Worm (Caenorhabditis elegans) whole organism, young adult: Measurements from ENCODE around the gene sup-9.

ENCODE experiments used
- B0019.2 ChIP-seq: fragments of 200-800 bp; sonication (Bioruptor generic); conservative IDR thresholded peaks from 2 replicates; pipeline ENCODE4 v1.3.6; 2022; ENCODE audit warnings: missing genetic modification reagents, missing genetic modification characterization, missing compliant biosample characterization
- B0261.1 ChIP-seq: sonication (generic microtip); optimal IDR thresholded peaks from 2 replicates; lab custom pipeline; 2016; ENCODE audit warnings: mild to moderate bottlenecking, missing genetic modification characterization, moderate library complexity, missing compliant biosample characterization
- B0336.3 ChIP-seq: fragments of 200-800 bp; sonication (Bioruptor generic); IDR thresholded peaks from 2 replicates; pipeline ENCODE4 v1.3.6; 2022; ENCODE audit warnings: missing genetic modification characterization, missing compliant biosample characterization
- C06A6.2 ChIP-seq: fragments of 200-800 bp; sonication (Bioruptor generic); conservative IDR thresholded peaks from 2 replicates; pipeline ENCODE4 v1.3.6; 2022; ENCODE audit warnings: missing genetic modification characterization, missing compliant biosample characterization
- F22D6.2 ChIP-seq: sonication (generic microtip); optimal IDR thresholded peaks from 2 replicates; lab custom pipeline; 2016; ENCODE audit warnings: mild to moderate bottlenecking, missing genetic modification characterization, missing compliant biosample characterization
- F23B12.7 ChIP-seq: sonication (generic microtip); optimal IDR thresholded peaks from 2 replicates; lab custom pipeline; 2017; ENCODE audit warnings: missing genetic modification characterization, mild to moderate bottlenecking, missing compliant biosample characterization, antibody characterized with exemption, moderate library complexity; ENCODE audit not compliant: insufficient read depth
- F52B5.7 ChIP-seq: sonication (generic microtip); optimal IDR thresholded peaks from 2 replicates; lab custom pipeline; 2016; ENCODE audit warnings: mild to moderate bottlenecking, missing genetic modification characterization, missing compliant biosample characterization
- F55B11.4 ChIP-seq: sonication (generic microtip); optimal IDR thresholded peaks from 2 replicates; lab custom pipeline; 2016; ENCODE audit warnings: missing compliant biosample characterization, missing genetic modification characterization, borderline replicate concordance; ENCODE audit not compliant: insufficient read depth
- Y53G8AR.9 ChIP-seq: fragments of 200-800 bp; sonication (Bioruptor generic); conservative IDR thresholded peaks from 2 replicates; pipeline ENCODE4 v1.3.6; 2022; ENCODE audit warnings: missing genetic modification reagents, missing genetic modification characterization, missing compliant biosample characterization
- akir-1 ChIP-seq: fragments of 200-800 bp; sonication (Bioruptor generic); optimal IDR thresholded peaks from 2 replicates; lab custom pipeline; 2018; ENCODE audit warnings: mild to moderate bottlenecking, missing genetic modification characterization, moderate library complexity, missing compliant biosample characterization
- ama-1 ChIP-seq, 3 experiments: fragments of 150-350 bp in 1 of 3; sonication (generic microtip) in 2 of 3; optimal IDR thresholded peaks; 2 replicates each; lab custom pipeline; 2014 to 2018; ENCODE audit warnings: missing biosample characterization in 2 of 3, missing genetic modification characterization in 2 of 3, missing genetic modification reagents in 2 of 3
- attf-5 ChIP-seq: fragments of 200-800 bp; sonication (Bioruptor generic); optimal IDR thresholded peaks from 2 replicates; lab custom pipeline; 2018; ENCODE audit warnings: mild to moderate bottlenecking, missing genetic modification characterization, missing compliant biosample characterization
- attf-6 ChIP-seq: fragments of 200-800 bp; sonication (Bioruptor generic); IDR thresholded peaks from 2 replicates; pipeline ENCODE4 v1.3.6; 2022; ENCODE audit warnings: missing genetic modification reagents, missing genetic modification characterization, missing compliant biosample characterization
- cebp-1 ChIP-seq, 2 experiments: fragments of 200-800 bp in 1 of 2; sonication (Bioruptor generic) in 1 of 2; sonication (generic microtip) in 1 of 2; IDR thresholded peaks in 1 of 2; optimal IDR thresholded peaks in 1 of 2; 2 replicates each; pipeline versions ENCODE4 v1.3.6 to Lab custom; 2017 to 2022; ENCODE audit warnings: missing compliant biosample characterization in 2 of 2, missing genetic modification characterization in 2 of 2, mild to moderate bottlenecking in 1 of 2, missing genetic modification reagents in 1 of 2, moderate library complexity in 1 of 2
- cebp-2 ChIP-seq: fragments of 200-800 bp; sonication (Bioruptor generic); IDR thresholded peaks from 2 replicates; pipeline ENCODE4 v1.3.6; 2022; ENCODE audit warnings: missing genetic modification characterization, missing compliant biosample characterization
- ceh-27 ChIP-seq: fragments of 200-800 bp; sonication (Bioruptor generic); optimal IDR thresholded peaks from 2 replicates; lab custom pipeline; 2018; ENCODE audit warnings: mild to moderate bottlenecking, missing genetic modification characterization, moderate library complexity, missing compliant biosample characterization
- ceh-58 ChIP-seq: fragments of 200-800 bp; sonication (Bioruptor generic); IDR thresholded peaks from 2 replicates; pipeline ENCODE4 v1.3.6; 2022; ENCODE audit warnings: missing genetic modification characterization, missing compliant biosample characterization
- die-1 ChIP-seq: sonication (generic microtip); optimal IDR thresholded peaks from 2 replicates; lab custom pipeline; 2016; ENCODE audit warnings: missing genotype, mild to moderate bottlenecking, missing genetic modification characterization, missing compliant biosample characterization
- dpff-1 ChIP-seq: sonication (generic microtip); optimal IDR thresholded peaks from 2 replicates; lab custom pipeline; 2017; ENCODE audit warnings: mild to moderate bottlenecking, missing genetic modification characterization, missing compliant biosample characterization
- dpl-1 ChIP-seq: fragments of 150-350 bp; optimal IDR thresholded peaks from 2 replicates; lab custom pipeline; 2014; ENCODE audit warnings: missing biosample characterization, missing genetic modification reagents, missing genetic modification characterization
- efl-1 ChIP-seq: fragments of 150-350 bp; optimal IDR thresholded peaks from 2 replicates; lab custom pipeline; 2014; ENCODE audit warnings: missing biosample characterization, missing genetic modification reagents, missing genetic modification characterization
- egl-18 ChIP-seq: fragments of 200-800 bp; sonication (Bioruptor generic); IDR thresholded peaks from 2 replicates; pipeline ENCODE4 v1.3.6; 2022; ENCODE audit warnings: missing genetic modification reagents, missing genetic modification characterization, missing compliant biosample characterization
- egrh-3 ChIP-seq: fragments of 200-800 bp; sonication (Bioruptor generic); IDR thresholded peaks from 2 replicates; pipeline ENCODE4 v1.3.6; 2022; ENCODE audit warnings: missing genetic modification reagents, missing genetic modification characterization, missing compliant biosample characterization
- ekl-4 ChIP-seq: fragments of 200-800 bp; sonication (Bioruptor generic); IDR thresholded peaks from 2 replicates; pipeline ENCODE4 v1.3.6; 2022; ENCODE audit warnings: missing genetic modification reagents, missing genetic modification characterization, missing compliant biosample characterization
- hmg-1.2 ChIP-seq: fragments of 200-800 bp; sonication (Bioruptor generic); IDR thresholded peaks from 2 replicates; pipeline ENCODE4 v1.3.6; 2022; ENCODE audit warnings: missing genetic modification reagents, missing genetic modification characterization, missing compliant biosample characterization
- lin-35 ChIP-seq, 3 experiments: fragments of 150-350 bp in 2 of 3; sonication (generic microtip) in 1 of 3; optimal IDR thresholded peaks; 2 replicates each; lab custom pipeline; 2014 to 2018; ENCODE audit warnings: missing biosample characterization in 3 of 3, missing genetic modification characterization in 3 of 3, missing genetic modification reagents in 3 of 3
- madf-10 ChIP-seq: sonication (generic microtip); optimal IDR thresholded peaks from 2 replicates; lab custom pipeline; 2016; ENCODE audit warnings: mild to moderate bottlenecking, missing genetic modification characterization, missing compliant biosample characterization
- madf-8 ChIP-seq: fragments of 200-800 bp; sonication (Bioruptor generic); conservative IDR thresholded peaks from 2 replicates; pipeline ENCODE4 v1.3.6; 2022; ENCODE audit warnings: missing genetic modification reagents, missing genetic modification characterization, missing compliant biosample characterization
- mes-4 ChIP-seq: sonication (generic microtip); optimal IDR thresholded peaks from 2 replicates; lab custom pipeline; 2016; ENCODE audit warnings: missing genotype, missing genetic modification characterization, missing compliant biosample characterization
- nfyb-1 ChIP-seq: fragments of 200-800 bp; sonication (Bioruptor generic); IDR thresholded peaks from 2 replicates; pipeline ENCODE4 v1.3.6; 2022; ENCODE audit warnings: missing genetic modification reagents, missing genetic modification characterization, missing compliant biosample characterization
- nhr-27 ChIP-seq: fragments of 200-800 bp; sonication (Bioruptor generic); optimal IDR thresholded peaks from 2 replicates; lab custom pipeline; 2018; ENCODE audit warnings: mild to moderate bottlenecking, missing genetic modification characterization, moderate library complexity, missing compliant biosample characterization
- sea-2 ChIP-seq: fragments of 200-800 bp; sonication (Bioruptor generic); IDR thresholded peaks from 2 replicates; pipeline ENCODE4 v1.3.6; 2022; ENCODE audit warnings: missing genetic modification characterization, missing compliant biosample characterization
- sptf-2 ChIP-seq: fragments of 200-800 bp; sonication (Bioruptor generic); optimal IDR thresholded peaks from 2 replicates; lab custom pipeline; 2018; ENCODE audit warnings: mild to moderate bottlenecking, missing genetic modification characterization, missing compliant biosample characterization
- zim-3 ChIP-seq: sonication (generic microtip); optimal IDR thresholded peaks from 2 replicates; lab custom pipeline; 2017; ENCODE audit warnings: mild to moderate bottlenecking, missing genetic modification characterization, moderate library complexity, missing compliant biosample characterization
- ztf-25 ChIP-seq: fragments of 200-800 bp; sonication (Bioruptor generic); IDR thresholded peaks from 2 replicates; pipeline ENCODE4 v1.3.6; 2022; ENCODE audit warnings: missing genetic modification reagents, missing genetic modification characterization, missing compliant biosample characterization

sup-9 gene

ce11 chrII:2709942-2710341 lies 23.1 kb upstream of the sup-9 start, which contains the start of gene T05A8.1:
TSS of gene T05A8.1 (minus strand) at chrII:2710042.
- TF ChIP-seq akir-1 (GFP tag; lab: Kevin White, UChicago) = no peak
- no peak for TF ChIP-seq F23B12.7 (tag; lab: Kevin White, UChicago)
- TF ChIP-seq ekl-4 (GFP tag; lab: Robert Waterston, UW) = no peak
- TF ChIP-seq C06A6.2 = no peak
- TF ChIP-seq F22D6.2 (tag; lab: Kevin White, UChicago) = no peak
- TF ChIP-seq cebp-1 (GFP tag; IDR thresholded peaks at IDR 0.05; lab: Robert Waterston, UW) = no peak
- TF ChIP-seq cebp-1 (tag; optimal IDR thresholded peaks at IDR 0.05; lab: Kevin White, UChicago) = no peak
- no peak for TF ChIP-seq ama-1 (optimal IDR thresholded peaks at IDR 0.05; lab: Kevin White, UChicago)
- no peak for TF ChIP-seq ama-1 (GFP tag; optimal IDR thresholded peaks at IDR 0.05; lab: Kevin White, UChicago)
- TF ChIP-seq mes-4 (tag; lab: Kevin White, UChicago) = no peak
- TF ChIP-seq attf-5 = no peak
- no peak for TF ChIP-seq attf-6
- TF ChIP-seq madf-10 (tag; lab: Kevin White, UChicago) = no peak
- TF ChIP-seq cebp-2 (GFP tag; lab: Robert Waterston, UW) = no peak
- TF ChIP-seq dpl-1 = no peak
- no peak for TF ChIP-seq lin-35 (GFP tag; optimal IDR thresholded peaks at IDR 0.05; lab: Kevin White, UChicago)
- no peak for TF ChIP-seq F52B5.7 (tag; lab: Kevin White, UChicago)
- TF ChIP-seq sptf-2 (GFP tag; lab: Kevin White, UChicago) = no peak
- TF ChIP-seq B0261.1 (tag; lab: Kevin White, UChicago) = no peak
- TF ChIP-seq madf-8 (GFP tag; lab: Robert Waterston, UW) = no peak
- no peak for TF ChIP-seq ceh-58
- no peak for TF ChIP-seq ztf-25 (GFP tag; lab: Robert Waterston, UW)

- peak; percentile 59; the same call in 1 of the 2 replicates for TF ChIP-seq hmg-1.2 (GFP tag; lab: Robert Waterston, UW)
- peak; percentile 18 for TF ChIP-seq attf-5
- no peak for TF ChIP-seq nfyb-1 (GFP tag; lab: Robert Waterston, UW)
- TF ChIP-seq, all 124 proteins: peak for 2
Observed at ce11 chrII:2707872-2708271, 21.0 kb upstream of the sup-9 start, which contains the start of gene Y47G7B.2. TSS of gene Y47G7B.2 (minus strand) at chrII:2708014.

ce11 chrII:2705200-2705599 lies 18.4 kb upstream of the sup-9 start, which contains the start of gene srh-128:
TSS of gene srh-128 (minus strand) at chrII:2705300.
- TF ChIP-seq F52B5.7 (tag; lab: Kevin White, UChicago) (no peak), nhr-27 (tag; lab: Kevin White, UChicago) (no peak), sea-2 (GFP tag; lab: Robert Waterston, UW) (no peak), efl-1 (GFP tag; lab: Kevin White, UChicago) (no peak), attf-5 (no peak), zim-3 (tag; lab: Kevin White, UChicago) (no peak), ceh-27 (no peak), B0336.3 (GFP tag; lab: Robert Waterston, UW) (no peak), F55B11.4 (no peak), egrh-3 (GFP tag; lab: Robert Waterston, UW) (no peak), hmg-1.2 (GFP tag; lab: Robert Waterston, UW) (no peak), Y53G8AR.9 (GFP tag; lab: Robert Waterston, UW) (no peak), cebp-2 (GFP tag; lab: Robert Waterston, UW) (no peak), B0019.2 (no peak)
- TF ChIP-seq, all 124 proteins: peak for 0

ce11 chrII:2702757-2703156 lies 15.9 kb upstream of the sup-9 start, which contains the start of gene sri-60:
TSS of gene sri-60 (minus strand) at chrII:2702857.
- TF ChIP-seq egl-18 (GFP tag; lab: Robert Waterston, UW) = no peak
- no peak for TF ChIP-seq die-1
- TF ChIP-seq dpff-1 = no peak
